Fruit fly (Drosophila melanogaster): ENCODE data around the gene CG14137.
A peak's percentile ranks its signal among the peaks of the same experiment; 100 is the strongest.

Gene CG14137

dm6 chr3L:11561946-11562760, 37.7 kb downstream of the CG14137 start, which contains the start of the genes CG7394 and Mob2:
CG7394 (plus strand) TSS chr3L:11561996.
Mob2 (minus strand) TSS chr3L:11562233.
- peak; percentile 87 for TF ChIP-seq sv (GFP tag; optimal IDR thresholded peaks at IDR 0.05)
- TF ChIP-seq woc (GFP tag; optimal IDR thresholded peaks at IDR 0.05), result peak; percentile 86
- peak; percentile 80 for TF ChIP-seq Jra (GFP tag; optimal IDR thresholded peaks at IDR 0.05)
- TF ChIP-seq Hr83 (GFP tag; optimal IDR thresholded peaks at IDR 0.05; ENCODE audit: poor library complexity, severe bottlenecking), result peak; percentile 43
- TF ChIP-seq h (GFP tag; optimal IDR thresholded peaks at IDR 0.05), result peak; percentile 94
- peak; percentile 22 for TF ChIP-seq CrebA (GFP tag; optimal IDR thresholded peaks at IDR 0.05; ENCODE audit: borderline replicate concordance)
- peak; percentile 87 for TF ChIP-seq HLH106 (tag; optimal IDR thresholded peaks at IDR 0.05)
- TF ChIP-seq Sp1 (GFP tag; optimal IDR thresholded peaks at IDR 0.05), result peak; percentile 88
- peak; percentile 23 to 92 for TF ChIP-seq foxo (GFP tag; optimal IDR thresholded peaks at IDR 0.05)
- TF ChIP-seq CG9705 (GFP tag; optimal IDR thresholded peaks at IDR 0.05), result peak; percentile 86
- TF ChIP-seq fru (GFP tag; optimal IDR thresholded peaks at IDR 0.05), result peak; percentile 88
- TF ChIP-seq Vsx2 (GFP tag; optimal IDR thresholded peaks at IDR 0.05; ENCODE audit: partially characterized antibody), result no peak
- TF ChIP-seq lola (GFP tag; optimal IDR thresholded peaks at IDR 0.05), result no peak
- TF ChIP-seq Hnf4 (GFP tag; optimal IDR thresholded peaks at IDR 0.05), result peak; percentile 88
- peak; percentile 81 for TF ChIP-seq sage (GFP tag; optimal IDR thresholded peaks at IDR 0.05)
- peak; percentile 63 for TF ChIP-seq dmrt93B (GFP tag; optimal IDR thresholded peaks at IDR 0.05)
- no peak for TF ChIP-seq Abd-B (GFP tag; optimal IDR thresholded peaks at IDR 0.05)
- peak; percentile 47 for TF ChIP-seq Rel (GFP tag; optimal IDR thresholded peaks at IDR 0.05)
- TF ChIP-seq Rel (tag; optimal IDR thresholded peaks at IDR 0.05), result peak; percentile 88
- TF ChIP-seq N (GFP tag; optimal IDR thresholded peaks at IDR 0.05), result peak; percentile 2
- TF ChIP-seq Hr78 (GFP tag; optimal IDR thresholded peaks at IDR 0.05), result no peak
- peak; percentile 94 for TF ChIP-seq OdsH (GFP tag; optimal IDR thresholded peaks at IDR 0.05)
- TF ChIP-seq GATAd (GFP tag; optimal IDR thresholded peaks at IDR 0.05), result peak; percentile 82
- peak; percentile 96 for TF ChIP-seq rgr (GFP tag; optimal IDR thresholded peaks at IDR 0.05)
- no peak for TF ChIP-seq Myc (optimal IDR thresholded peaks at IDR 0.05)
- TF ChIP-seq Dif (GFP tag; optimal IDR thresholded peaks at IDR 0.05; ENCODE audit: partially characterized antibody), result no peak
- TF ChIP-seq br (GFP tag; optimal IDR thresholded peaks at IDR 0.05), result peak; percentile 84
- no peak for TF ChIP-seq usp (GFP tag; optimal IDR thresholded peaks at IDR 0.05)
- TF ChIP-seq tai (GFP tag; optimal IDR thresholded peaks at IDR 0.05), result peak; percentile 95
- no peak for TF ChIP-seq Dfd (GFP tag; optimal IDR thresholded peaks at IDR 0.05)
- no peak for TF ChIP-seq jim (GFP tag; optimal IDR thresholded peaks at IDR 0.05)
- peak; percentile 97 for TF ChIP-seq brk (GFP tag; optimal IDR thresholded peaks at IDR 0.05)
- TF ChIP-seq dsf (GFP tag; optimal IDR thresholded peaks at IDR 0.05; ENCODE audit: borderline replicate concordance), result peak; percentile 91
- TF ChIP-seq ey (GFP tag; optimal IDR thresholded peaks at IDR 0.05), result peak; percentile 90
- TF ChIP-seq dl (GFP tag; optimal IDR thresholded peaks at IDR 0.05; ENCODE audit: insufficient read depth in 1 of 2, partially characterized antibody in 2 of 2), result no peak
- TF ChIP-seq psq (GFP tag; optimal IDR thresholded peaks at IDR 0.05), result peak; percentile 88
- peak; percentile 65 for TF ChIP-seq pan (optimal IDR thresholded peaks at IDR 0.05)
- peak; percentile 73 for TF ChIP-seq CG32264 (GFP tag; optimal IDR thresholded peaks at IDR 0.05)
- TF ChIP-seq Mio (GFP tag; optimal IDR thresholded peaks at IDR 0.05), result no peak

dm6 chr3L:11560885-11561284, 39.0 kb downstream of the CG14137 start:
- TF ChIP-seq psq (GFP tag; optimal IDR thresholded peaks at IDR 0.05) (peak; percentile 89), sage (GFP tag; optimal IDR thresholded peaks at IDR 0.05) (no peak), Rel (GFP tag; optimal IDR thresholded peaks at IDR 0.05) (no peak), Rel (tag; optimal IDR thresholded peaks at IDR 0.05) (peak; percentile 53)
